Worm (Caenorhabditis elegans) whole organism, mixed stage, embryonic: ENCODE measurements around the gene lgc-48.

Source experiments
- elt-1 ChIP-seq: sonication (generic microtip); optimal IDR thresholded peaks from 2 replicates; lab custom pipeline; 2017; ENCODE audit warnings: missing genetic modification characterization, mild to moderate bottlenecking, missing compliant biosample characterization, antibody characterized with exemption, moderate library complexity, borderline replicate concordance; ENCODE audit not compliant: insufficient read depth
- hlh-1 ChIP-seq: fragments of 150-350 bp; optimal IDR thresholded peaks from 2 replicates; lab custom pipeline; 2014; ENCODE audit warnings: missing biosample characterization, missing genetic modification reagents, missing genetic modification characterization
- lin-13 ChIP-seq: fragments of 150-350 bp; optimal IDR thresholded peaks from 2 replicates; lab custom pipeline; 2014; ENCODE audit warnings: missing biosample characterization, missing genetic modification characterization
- lsy-2 ChIP-seq: fragments of 150-350 bp; optimal IDR thresholded peaks from 2 replicates; lab custom pipeline; 2014; ENCODE audit warnings: missing biosample characterization, missing genetic modification characterization
- mep-1 ChIP-seq: fragments of 150-350 bp; optimal IDR thresholded peaks from 2 replicates; lab custom pipeline; 2017; ENCODE audit warnings: missing biosample characterization, missing genetic modification reagents, missing genetic modification characterization, inconsistent platforms
- nhr-76 ChIP-seq: sonication (generic microtip); optimal IDR thresholded peaks from 2 replicates; lab custom pipeline; 2017; ENCODE audit warnings: missing biosample characterization, missing genetic modification characterization
- sem-2 ChIP-seq: fragments of 200-800 bp; sonication (Bioruptor generic); optimal IDR thresholded peaks from 2 replicates; lab custom pipeline; 2018; ENCODE audit warnings: mild to moderate bottlenecking, missing genetic modification characterization, missing compliant biosample characterization
- snpc-4 ChIP-seq: fragments of 150-350 bp; optimal IDR thresholded peaks from 2 replicates; lab custom pipeline; 2014; ENCODE audit warnings: missing biosample characterization, missing genetic modification characterization
- ztf-11 ChIP-seq: fragments of 150-350 bp; optimal IDR thresholded peaks from 2 replicates; lab custom pipeline; 2014; ENCODE audit warnings: missing biosample characterization, missing genetic modification characterization

ce11 chrV:13388961-13389360, 48.9 kb downstream of the lgc-48 start:
- TF ChIP-seq lsy-2 (tag; lab: Kevin White, UChicago) (no peak), elt-1 (tag; lab: Kevin White, UChicago) (no peak), lin-13 (tag; lab: Kevin White, UChicago) (no peak), hlh-1 (no peak), ztf-11 (tag; lab: Kevin White, UChicago) (no peak), nhr-76 (no peak), mep-1 (tag; lab: Kevin White, UChicago) (no peak), sem-2 (GFP tag; lab: Kevin White, UChicago) (no peak), snpc-4 (tag; lab: Kevin White, UChicago) (no peak)
